Worm (Caenorhabditis elegans): ENCODE results near the gene F32A5.4.

- TF ChIP-seq nhr-23 (tag; optimal IDR thresholded peaks at IDR 0.05), result no peak
- no peak for TF ChIP-seq sea-2 (GFP tag; optimal IDR thresholded peaks at IDR 0.05)
- TF ChIP-seq tbx-2 (tag; optimal IDR thresholded peaks at IDR 0.05), result peak; percentile 44
- TF ChIP-seq elt-3 (tag; optimal IDR thresholded peaks at IDR 0.05), result no peak
- TF ChIP-seq nhr-43 (tag; optimal IDR thresholded peaks at IDR 0.05; ENCODE audit: poor library complexity, severe bottlenecking), result peak; percentile 29
- no peak for TF ChIP-seq pha-4 (tag; optimal IDR thresholded peaks at IDR 0.05)
- peak; percentile 58 for TF ChIP-seq ama-1 (optimal IDR thresholded peaks at IDR 0.05)
- TF ChIP-seq snpc-4 (tag; optimal IDR thresholded peaks at IDR 0.05), result no peak
- TF ChIP-seq R02D3.7 (tag; optimal IDR thresholded peaks at IDR 0.05), result no peak
- no peak for TF ChIP-seq hmg-11 (tag; optimal IDR thresholded peaks at IDR 0.05)
- no peak for TF ChIP-seq nfya-1 (tag; optimal IDR thresholded peaks at IDR 0.05; ENCODE audit: insufficient read depth)
Measured at ce11 chrII:7230684-7231083, 1.7 kb downstream of the F32A5.4 start.
